Fruit fly (Drosophila melanogaster): ENCODE measurements around the gene CG11349.

- TF ChIP-seq Side (GFP tag; optimal IDR thresholded peaks at IDR 0.05) (no peak), CG10366 (GFP tag; IDR thresholded peaks at IDR 0.05) (no peak), ssp (GFP tag; IDR thresholded peaks at IDR 0.05) (no peak), Max (GFP tag; optimal IDR thresholded peaks at IDR 0.05) (no peak)
Measured at dm6 chr3L:4458063-4458462, 14.8 kb upstream of the CG11349 start, which contains the start of gene CG11345.
